Worm (Caenorhabditis elegans): ENCODE measurements around the gene C55A6.3.

DNA sequence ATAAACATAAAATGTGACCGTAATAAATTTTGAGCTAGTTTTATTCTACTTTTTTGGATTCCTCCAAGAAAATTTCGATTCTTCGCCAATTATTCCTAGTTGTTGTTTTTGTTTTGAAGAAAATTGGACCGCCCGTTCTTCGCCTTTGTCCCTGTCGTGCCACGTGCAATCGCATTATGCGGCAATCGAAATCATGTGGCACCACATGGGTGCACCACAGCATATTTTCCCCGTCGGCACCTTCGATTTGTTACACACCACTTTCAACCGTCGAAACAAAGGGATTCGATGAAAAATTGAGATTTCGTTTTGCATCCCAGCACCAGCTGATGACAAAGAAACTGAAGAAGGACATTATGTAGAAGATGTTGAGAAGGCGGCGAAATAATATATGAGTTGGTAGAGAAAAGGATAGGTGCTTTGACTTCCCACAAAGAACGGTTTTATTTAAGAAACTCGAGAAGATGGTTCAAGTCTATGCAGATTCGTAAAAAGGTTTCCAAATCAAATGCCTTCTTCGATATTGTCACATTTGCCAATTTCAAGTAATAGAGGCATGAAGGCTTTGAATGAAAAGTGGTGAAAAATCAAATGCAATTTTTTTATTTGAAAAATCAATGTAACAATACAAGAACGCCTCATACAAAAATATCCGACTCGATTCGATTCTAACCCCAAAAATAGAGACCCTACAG lies 15.4 kb upstream of the C55A6.3 start:
- TF ChIP-seq sma-9 (GFP tag; optimal IDR thresholded peaks at IDR 0.05) (no peak), sma-9 (tag; optimal IDR thresholded peaks at IDR 0.05) (no peak), snpc-4 (tag; optimal IDR thresholded peaks at IDR 0.05) (no peak), lsy-2 (tag; optimal IDR thresholded peaks at IDR 0.05) (no peak), R02D3.7 (tag; optimal IDR thresholded peaks at IDR 0.05) (no peak), unc-55 (GFP tag; optimal IDR thresholded peaks at IDR 0.05) (no peak), fos-1 (tag; optimal IDR thresholded peaks at IDR 0.05) (no peak), gmeb-1 (tag; optimal IDR thresholded peaks at IDR 0.05) (no peak), lin-11 (tag; optimal IDR thresholded peaks at IDR 0.05) (no peak), dmd-4 (tag; optimal IDR thresholded peaks at IDR 0.05) (no peak), aly-2 (tag; optimal IDR thresholded peaks at IDR 0.05) (no peak), nhr-21 (tag; optimal IDR thresholded peaks at IDR 0.05) (no peak), nhr-237 (tag; optimal IDR thresholded peaks at IDR 0.05) (no peak), lin-39 (tag; optimal IDR thresholded peaks at IDR 0.05) (no peak), mab-5 (tag; optimal IDR thresholded peaks at IDR 0.05) (no peak)
